Fruit fly (Drosophila melanogaster) whole organism, wandering third instar larva: Measurements from ENCODE around the gene Msp300.
A peak's percentile ranks its signal among the peaks of the same experiment; 100 is the strongest.

ENCODE experiments used
- Abd-B ChIP-seq: fragments of >200 bp; optimal IDR thresholded peaks from 2 replicates; lab custom pipeline; 2017; ENCODE audit warnings: missing biosample characterization, missing genetic modification characterization
- CG32264 ChIP-seq: fragments of 200-800 bp; sonication (Bioruptor generic); optimal IDR thresholded peaks from 2 replicates; lab custom pipeline; 2016; ENCODE audit warnings: missing biosample characterization, missing genetic modification characterization
- CG9705 ChIP-seq: fragments of 200-800 bp; sonication (Bioruptor generic); optimal IDR thresholded peaks from 2 replicates; lab custom pipeline; 2018; ENCODE audit warnings: missing biosample characterization, mild to moderate bottlenecking, missing genetic modification characterization
- CrebA ChIP-seq: fragments of 200-800 bp; sonication (Bioruptor generic); optimal IDR thresholded peaks from 2 replicates; lab custom pipeline; 2016; ENCODE audit warnings: missing biosample characterization, mild to moderate bottlenecking, missing genetic modification characterization, borderline replicate concordance
- Dfd ChIP-seq: fragments of >200 bp; optimal IDR thresholded peaks from 2 replicates; lab custom pipeline; 2017; ENCODE audit warnings: missing biosample characterization, missing genetic modification characterization
- Dif ChIP-seq: fragments of 200-275, 200-300 bp; sonication (Bioruptor generic); optimal IDR thresholded peaks from 2 replicates; lab custom pipeline; 2018; ENCODE audit warnings: missing biosample characterization, missing genetic modification characterization; ENCODE audit not compliant: partially characterized antibody
- GATAd ChIP-seq: sonication (Bioruptor generic); optimal IDR thresholded peaks from 2 replicates; lab custom pipeline; 2016; ENCODE audit warnings: missing biosample characterization, missing genetic modification characterization
- HLH106 ChIP-seq: fragments of 200-800 bp; optimal IDR thresholded peaks from 3 replicates; lab custom pipeline; 2019; ENCODE audit warnings: missing biosample characterization, mild to moderate bottlenecking, missing genetic modification characterization, moderate library complexity
- Hnf4 ChIP-seq: fragments of 200-800 bp; sonication (Bioruptor generic); optimal IDR thresholded peaks from 2 replicates; lab custom pipeline; 2016; ENCODE audit warnings: missing biosample characterization, mild to moderate bottlenecking, missing genetic modification characterization
- Hr78 ChIP-seq: fragments of >200 bp; optimal IDR thresholded peaks from 2 replicates; lab custom pipeline; 2017; ENCODE audit warnings: missing biosample characterization, missing genetic modification characterization
- Hr83 ChIP-seq: fragments of 200-300 bp; sonication (Bioruptor generic); optimal IDR thresholded peaks from 2 replicates; lab custom pipeline; 2016; ENCODE audit warnings: missing biosample characterization, mild to moderate bottlenecking, missing genetic modification characterization, moderate library complexity; ENCODE audit not compliant: poor library complexity, severe bottlenecking
- Jra ChIP-seq: sonication (Bioruptor generic); optimal IDR thresholded peaks from 2 replicates; lab custom pipeline; 2016; ENCODE audit warnings: missing biosample characterization, missing genetic modification characterization
- Mio ChIP-seq: sonication (Bioruptor generic); optimal IDR thresholded peaks from 2 replicates; lab custom pipeline; 2016; ENCODE audit warnings: missing biosample characterization, missing genetic modification characterization
- Myc ChIP-seq: fragments of >200 bp; optimal IDR thresholded peaks from 2 replicates; lab custom pipeline; 2017
- N ChIP-seq: fragments of >200 bp; optimal IDR thresholded peaks from 2 replicates; lab custom pipeline; 2018; ENCODE audit warnings: missing biosample characterization, missing external identifiers, missing genetic modification characterization
- OdsH ChIP-seq: fragments of 200-800 bp; sonication (Bioruptor generic); optimal IDR thresholded peaks from 2 replicates; lab custom pipeline; 2016; ENCODE audit warnings: missing biosample characterization, mild to moderate bottlenecking, missing genetic modification characterization
- Rel ChIP-seq, 2 experiments: fragments of 200-800 bp; sonication (Bioruptor generic) in 1 of 2; optimal IDR thresholded peaks; 2 replicates in 1 of 2; 3 replicates in 1 of 2; lab custom pipeline; 2016 to 2019; ENCODE audit warnings: mild to moderate bottlenecking in 2 of 2, missing biosample characterization in 2 of 2, missing genetic modification characterization in 2 of 2, moderate library complexity in 1 of 2
- Sp1 ChIP-seq: fragments of 200-800 bp; sonication (Bioruptor generic); optimal IDR thresholded peaks from 3 replicates; lab custom pipeline; 2019; ENCODE audit warnings: missing biosample characterization, mild to moderate bottlenecking, missing genetic modification characterization, moderate library complexity
- Vsx2 ChIP-seq: fragments of 200-300, 225-300 bp; sonication (Bioruptor generic); optimal IDR thresholded peaks from 2 replicates; lab custom pipeline; 2018; ENCODE audit warnings: missing biosample characterization, missing genetic modification characterization; ENCODE audit not compliant: partially characterized antibody
- br ChIP-seq: fragments of 200-800 bp; sonication (Bioruptor generic); optimal IDR thresholded peaks from 2 replicates; lab custom pipeline; 2016; ENCODE audit warnings: missing biosample characterization, missing genetic modification characterization
- brk ChIP-seq: fragments of 200-800 bp; sonication (Bioruptor generic); optimal IDR thresholded peaks from 2 replicates; lab custom pipeline; 2016; ENCODE audit warnings: missing biosample characterization, mild to moderate bottlenecking, missing genetic modification characterization
- dl ChIP-seq, 2 experiments: fragments of 175-275, 200-275 bp in 1 of 2; fragments of 200-275 bp in 1 of 2; sonication (Bioruptor generic); optimal IDR thresholded peaks; lab custom pipeline; 2018; ENCODE audit warnings: mild to moderate bottlenecking in 2 of 2, missing biosample characterization in 2 of 2, missing genetic modification characterization in 2 of 2, moderate library complexity in 2 of 2; ENCODE audit not compliant: partially characterized antibody in 2 of 2, insufficient read depth in 1 of 2
- dmrt93B ChIP-seq: fragments of 200-800 bp; sonication (Bioruptor generic); optimal IDR thresholded peaks from 2 replicates; lab custom pipeline; 2018; ENCODE audit warnings: missing biosample characterization, mild to moderate bottlenecking, missing genetic modification characterization
- dsf ChIP-seq: sonication (Bioruptor generic); optimal IDR thresholded peaks from 2 replicates; lab custom pipeline; 2016; ENCODE audit warnings: missing biosample characterization, missing genetic modification characterization, borderline replicate concordance
- ey ChIP-seq: fragments of 200-800 bp; sonication (Bioruptor generic); optimal IDR thresholded peaks from 2 replicates; lab custom pipeline; 2016; ENCODE audit warnings: missing biosample characterization, missing genetic modification characterization
- foxo ChIP-seq, 2 experiments: fragments of 200-800 bp; sonication (Bioruptor generic); optimal IDR thresholded peaks; 2 replicates in 1 of 2; 3 replicates in 1 of 2; lab custom pipeline; 2016 to 2017; ENCODE audit warnings: missing biosample characterization in 2 of 2, missing genetic modification characterization in 2 of 2
- fru ChIP-seq: fragments of 200-800 bp; sonication (Bioruptor generic); optimal IDR thresholded peaks from 3 replicates; lab custom pipeline; 2016; ENCODE audit warnings: missing biosample characterization, mild to moderate bottlenecking, missing genetic modification characterization
- h ChIP-seq: fragments of 200-800 bp; sonication (Bioruptor generic); optimal IDR thresholded peaks from 3 replicates; lab custom pipeline; 2016; ENCODE audit warnings: missing biosample characterization, mild to moderate bottlenecking, missing genetic modification characterization
- jim ChIP-seq: fragments of 175-275, 200-325 bp; sonication (Bioruptor generic); optimal IDR thresholded peaks from 2 replicates; lab custom pipeline; 2016; ENCODE audit warnings: missing biosample characterization, mild to moderate bottlenecking, missing genetic modification characterization
- lola ChIP-seq: fragments of >200 bp; optimal IDR thresholded peaks from 2 replicates; lab custom pipeline; 2017; ENCODE audit warnings: missing biosample characterization, missing genetic modification characterization
- psq ChIP-seq: fragments of 200-800 bp; sonication (Bioruptor generic); optimal IDR thresholded peaks from 3 replicates; lab custom pipeline; 2017; ENCODE audit warnings: missing biosample characterization, mild to moderate bottlenecking, missing genetic modification characterization, moderate library complexity
- rgr ChIP-seq: fragments of 200-800 bp; sonication (Bioruptor generic); optimal IDR thresholded peaks from 3 replicates; lab custom pipeline; 2016; ENCODE audit warnings: missing biosample characterization, mild to moderate bottlenecking, missing genetic modification characterization
- sage ChIP-seq: fragments of 200-800 bp; sonication (Bioruptor generic); optimal IDR thresholded peaks from 2 replicates; lab custom pipeline; 2016; ENCODE audit warnings: missing biosample characterization, mild to moderate bottlenecking, missing genetic modification characterization
- sv ChIP-seq: fragments of 200-800 bp; sonication (Bioruptor generic); optimal IDR thresholded peaks from 3 replicates; lab custom pipeline; 2016; ENCODE audit warnings: missing biosample characterization, missing genetic modification characterization
- tai ChIP-seq: sonication (Bioruptor generic); optimal IDR thresholded peaks from 2 replicates; lab custom pipeline; 2016; ENCODE audit warnings: missing biosample characterization, missing genetic modification characterization
- usp ChIP-seq: fragments of >200 bp; optimal IDR thresholded peaks from 2 replicates; lab custom pipeline; 2017; ENCODE audit warnings: missing biosample characterization, missing genetic modification characterization
- woc ChIP-seq: sonication (Bioruptor generic); optimal IDR thresholded peaks from 2 replicates; lab custom pipeline; 2016; ENCODE audit warnings: missing biosample characterization, mild to moderate bottlenecking, missing genetic modification characterization

Msp300 gene

dm6 chr2L:5107626-5108272 is 7.1 kb downstream of the Msp300 start:
- peak; percentile 97 for TF ChIP-seq psq (GFP tag; lab: Kevin White, UChicago)
- TF ChIP-seq Mio (GFP tag; lab: Kevin White, UChicago) = peak; percentile 90
- TF ChIP-seq Hr83 (GFP tag; lab: Kevin White, UChicago) = peak; percentile 74
- TF ChIP-seq jim (GFP tag; lab: Kevin White, UChicago) = no peak
- peak; percentile 95 for TF ChIP-seq woc (GFP tag; lab: Kevin White, UChicago)
- TF ChIP-seq foxo (GFP tag; optimal IDR thresholded peaks at IDR 0.05; lab: Kevin White, UChicago) = peak; percentile 85 to 99
- peak; percentile 98 for TF ChIP-seq h (GFP tag; lab: Kevin White, UChicago)
- peak; percentile 78 for TF ChIP-seq Dif (GFP tag; lab: Kevin White, UChicago)
- TF ChIP-seq CG9705 (GFP tag; lab: Kevin White, UChicago) = peak; percentile 80
- peak; percentile 92 for TF ChIP-seq brk (GFP tag; lab: Kevin White, UChicago)
- peak; percentile 98 for TF ChIP-seq br (GFP tag; lab: Kevin White, UChicago)
- no peak for TF ChIP-seq Hr78 (GFP tag; lab: Kevin White, UChicago)
- peak; percentile 98 for TF ChIP-seq rgr (GFP tag; lab: Kevin White, UChicago)
- TF ChIP-seq dsf (GFP tag; lab: Kevin White, UChicago) = peak; percentile 79
- TF ChIP-seq Myc (lab: Kevin White, UChicago) = no peak
- TF ChIP-seq dmrt93B = peak; percentile 90
- peak; percentile 96 for TF ChIP-seq tai (GFP tag; lab: Kevin White, UChicago)
- peak; percentile 95 for TF ChIP-seq sv
- TF ChIP-seq CrebA (GFP tag; lab: Kevin White, UChicago) = no peak
- peak; percentile 67 for TF ChIP-seq Rel (GFP tag; optimal IDR thresholded peaks at IDR 0.05; lab: Kevin White, UChicago)
- TF ChIP-seq Rel (tag; optimal IDR thresholded peaks at IDR 0.05; lab: Kevin White, UChicago) = peak; percentile 25
- TF ChIP-seq Jra (GFP tag; lab: Kevin White, UChicago) = peak; percentile 97
- peak; percentile 99 for TF ChIP-seq fru (GFP tag; lab: Kevin White, UChicago)
- peak; percentile 87 for TF ChIP-seq Dfd
- peak; percentile 87 for TF ChIP-seq GATAd (GFP tag; lab: Kevin White, UChicago)
- TF ChIP-seq sage = peak; percentile 74
- TF ChIP-seq dl (GFP tag; optimal IDR thresholded peaks at IDR 0.05; lab: Kevin White, UChicago; ENCODE audit: insufficient read depth in 1 of 2, partially characterized antibody in 2 of 2) = peak; percentile 79 to 80
- peak; percentile 96 for TF ChIP-seq Sp1 (GFP tag; lab: Kevin White, UChicago)
- peak; percentile 99 for TF ChIP-seq OdsH (GFP tag; lab: Kevin White, UChicago)
- TF ChIP-seq Hnf4 (GFP tag; lab: Kevin White, UChicago) = peak; percentile 96
- TF ChIP-seq Abd-B = no peak
- TF ChIP-seq ey (GFP tag; lab: Kevin White, UChicago) = peak; percentile 99
- peak; percentile 89 for TF ChIP-seq CG32264
- TF ChIP-seq lola = no peak
- TF ChIP-seq N (GFP tag; lab: Kevin White, UChicago) = no peak
- TF ChIP-seq usp (GFP tag; lab: Kevin White, UChicago) = no peak
- TF ChIP-seq HLH106 = peak; percentile 93

DNA sequence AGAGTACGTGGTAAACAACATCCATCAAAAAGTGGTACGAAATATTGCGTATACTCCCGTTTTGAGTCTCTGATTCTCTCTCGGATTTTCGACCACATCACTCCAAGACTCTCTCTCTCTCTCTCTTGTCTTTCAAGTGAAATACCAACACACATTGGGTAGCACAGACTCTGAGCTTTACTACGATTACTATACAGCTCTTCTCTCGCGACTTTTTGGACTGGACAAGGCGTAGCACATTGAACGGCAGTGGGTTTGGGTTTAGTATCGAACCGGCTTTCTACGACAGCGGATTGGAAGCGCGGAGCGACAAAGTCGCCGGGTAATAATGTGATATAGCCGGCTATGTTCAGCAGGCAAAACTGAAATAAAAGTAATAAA is 7.6 kb downstream of the Msp300 start:
- TF ChIP-seq jim (GFP tag; lab: Kevin White, UChicago) (peak; percentile 33), Jra (GFP tag; lab: Kevin White, UChicago) (no peak), sage (no peak), tai (GFP tag; lab: Kevin White, UChicago) (no peak), Mio (GFP tag; lab: Kevin White, UChicago) (no peak), CrebA (GFP tag; lab: Kevin White, UChicago) (peak; percentile 79), usp (GFP tag; lab: Kevin White, UChicago) (no peak), Hr78 (GFP tag; lab: Kevin White, UChicago) (no peak), Dif (GFP tag; lab: Kevin White, UChicago) (peak; percentile 94), CG9705 (GFP tag; lab: Kevin White, UChicago) (no peak), dsf (GFP tag; lab: Kevin White, UChicago) (no peak), brk (GFP tag; lab: Kevin White, UChicago) (peak; percentile 33), Abd-B (no peak), dl (GFP tag; optimal IDR thresholded peaks at IDR 0.05; lab: Kevin White, UChicago; ENCODE audit: insufficient read depth in 1 of 2, partially characterized antibody in 2 of 2) (peak; percentile 85 to 96), sv (no peak), foxo (GFP tag; optimal IDR thresholded peaks at IDR 0.05; lab: Kevin White, UChicago) (no peak), Hr83 (GFP tag; lab: Kevin White, UChicago) (peak; percentile 66), Vsx2 (peak; percentile 94), ey (GFP tag; lab: Kevin White, UChicago) (no peak), Hnf4 (GFP tag; lab: Kevin White, UChicago) (no peak), h (GFP tag; lab: Kevin White, UChicago) (no peak)
- TF ChIP-seq, all 38 proteins: peak for 7
